Worm (Caenorhabditis elegans) whole organism, L2 larva: Measurements from ENCODE around the gene fbxb-38.

Experiments
- C34F6.9 ChIP-seq: fragments of 150-350 bp; optimal IDR thresholded peaks from 2 replicates; lab custom pipeline; 2014; ENCODE audit warnings: missing biosample characterization, missing genetic modification characterization
- F13H6.1 ChIP-seq: sonication (generic microtip); optimal IDR thresholded peaks from 2 replicates; lab custom pipeline; 2016; ENCODE audit warnings: missing genetic modification characterization, missing compliant biosample characterization
- R02D3.7 ChIP-seq: fragments of 150-350 bp; optimal IDR thresholded peaks from 2 replicates; lab custom pipeline; 2014; ENCODE audit warnings: missing biosample characterization, missing genetic modification characterization
- Y55F3AM.14 ChIP-seq: fragments of 200-800 bp; sonication (Bioruptor generic); optimal IDR thresholded peaks from 2 replicates; lab custom pipeline; 2018; ENCODE audit warnings: mild to moderate bottlenecking, missing genetic modification characterization, missing compliant biosample characterization
- alr-1 ChIP-seq: fragments of 150-350 bp; optimal IDR thresholded peaks from 2 replicates; lab custom pipeline; 2014; ENCODE audit warnings: missing biosample characterization, missing genetic modification characterization
- aly-2 ChIP-seq: fragments of 150-350 bp; optimal IDR thresholded peaks from 2 replicates; lab custom pipeline; 2014; ENCODE audit warnings: missing biosample characterization, missing genetic modification characterization
- blmp-1 ChIP-seq: sonication (generic microtip); optimal IDR thresholded peaks from 2 replicates; lab custom pipeline; 2017; ENCODE audit warnings: missing genetic modification characterization, mild to moderate bottlenecking, missing compliant biosample characterization, antibody characterized with exemption, moderate library complexity; ENCODE audit not compliant: insufficient read depth
- ceh-16 ChIP-seq: fragments of 150-350 bp; optimal IDR thresholded peaks from 2 replicates; lab custom pipeline; 2014; ENCODE audit warnings: missing biosample characterization, missing genetic modification characterization
- dmd-4 ChIP-seq: sonication (generic microtip); optimal IDR thresholded peaks from 2 replicates; lab custom pipeline; 2017; ENCODE audit warnings: missing biosample characterization, missing genetic modification characterization
- elt-1 ChIP-seq: fragments of 150-350 bp; optimal IDR thresholded peaks from 2 replicates; lab custom pipeline; 2014; ENCODE audit warnings: missing biosample characterization, missing genetic modification characterization
- fos-1 ChIP-seq: fragments of 150-350 bp; optimal IDR thresholded peaks from 2 replicates; lab custom pipeline; 2014; ENCODE audit warnings: missing biosample characterization, missing genetic modification characterization
- gmeb-1 ChIP-seq: fragments of 150-350 bp; optimal IDR thresholded peaks from 2 replicates; lab custom pipeline; 2014; ENCODE audit warnings: missing biosample characterization, missing genetic modification characterization
- lin-11 ChIP-seq: fragments of 150-350 bp; sonication (generic microtip); optimal IDR thresholded peaks from 2 replicates; lab custom pipeline; 2014; ENCODE audit warnings: missing biosample characterization, missing genetic modification characterization, inconsistent platforms, mixed read lengths
- lin-13 ChIP-seq: fragments of 150-350 bp; optimal IDR thresholded peaks from 2 replicates; lab custom pipeline; 2014; ENCODE audit warnings: missing biosample characterization, missing genetic modification reagents, missing genetic modification characterization
- lsy-2 ChIP-seq, 2 experiments: fragments of 150-350 bp in 1 of 2; sonication (generic microtip) in 1 of 2; optimal IDR thresholded peaks; 2 replicates each; lab custom pipeline; 2014 to 2017; ENCODE audit warnings: missing biosample characterization in 2 of 2, missing genetic modification characterization in 2 of 2
- mab-5 ChIP-seq: fragments of 150-350 bp; optimal IDR thresholded peaks from 2 replicates; lab custom pipeline; 2014; ENCODE audit warnings: missing biosample characterization, missing genetic modification characterization
- mbf-1 ChIP-seq: sonication (generic microtip); optimal IDR thresholded peaks from 2 replicates; lab custom pipeline; 2017; ENCODE audit warnings: missing biosample characterization, missing genetic modification characterization
- mdl-1 ChIP-seq, 2 experiments: fragments of 150-350 bp in 1 of 2; sonication (generic microtip) in 1 of 2; optimal IDR thresholded peaks; 2 replicates each; lab custom pipeline; 2017; ENCODE audit warnings: missing biosample characterization in 2 of 2, missing genetic modification characterization in 2 of 2
- nhr-10 ChIP-seq: sonication (generic microtip); optimal IDR thresholded peaks from 2 replicates; lab custom pipeline; 2017; ENCODE audit warnings: missing biosample characterization, missing genetic modification characterization
- nhr-11 ChIP-seq: fragments of 150-350 bp; optimal IDR thresholded peaks from 2 replicates; lab custom pipeline; 2014; ENCODE audit warnings: missing biosample characterization, missing genetic modification characterization
- nhr-12 ChIP-seq: fragments of 150-350 bp; optimal IDR thresholded peaks from 2 replicates; lab custom pipeline; 2014; ENCODE audit warnings: missing biosample characterization, missing genetic modification characterization
- nhr-129 ChIP-seq: fragments of 150-350 bp; optimal IDR thresholded peaks from 2 replicates; lab custom pipeline; 2014; ENCODE audit warnings: missing biosample characterization, missing genetic modification characterization
- nhr-23 ChIP-seq: fragments of 150-350 bp; optimal IDR thresholded peaks from 2 replicates; lab custom pipeline; 2014; ENCODE audit warnings: missing biosample characterization, missing genetic modification reagents, missing genetic modification characterization
- nhr-237 ChIP-seq: fragments of 150-350 bp; optimal IDR thresholded peaks from 2 replicates; lab custom pipeline; 2014; ENCODE audit warnings: missing biosample characterization, missing genetic modification characterization
- nhr-25 ChIP-seq: fragments of 150-350 bp; sonication (generic microtip); optimal IDR thresholded peaks from 3 replicates; lab custom pipeline; 2014; ENCODE audit warnings: missing biosample characterization, missing genetic modification characterization
- nhr-6 ChIP-seq: fragments of 150-350 bp; optimal IDR thresholded peaks from 2 replicates; lab custom pipeline; 2014; ENCODE audit warnings: missing biosample characterization, missing genetic modification characterization
- nhr-77 ChIP-seq: fragments of 150-350 bp; optimal IDR thresholded peaks from 2 replicates; lab custom pipeline; 2014; ENCODE audit warnings: missing biosample characterization, missing genetic modification characterization
- peb-1 ChIP-seq: fragments of 150-350 bp; optimal IDR thresholded peaks from 2 replicates; lab custom pipeline; 2014; ENCODE audit warnings: missing biosample characterization, missing genetic modification characterization
- skn-1 ChIP-seq: sonication (generic microtip); optimal IDR thresholded peaks from 2 replicates; lab custom pipeline; 2017; ENCODE audit warnings: missing biosample characterization, missing genetic modification characterization
- sma-3 ChIP-seq: sonication (generic microtip); optimal IDR thresholded peaks from 2 replicates; lab custom pipeline; 2016; ENCODE audit warnings: missing genetic modification reagents, missing genetic modification characterization, missing compliant biosample characterization
- sma-9 ChIP-seq, 2 experiments: fragments of 150-350 bp in 1 of 2; sonication (generic microtip) in 1 of 2; optimal IDR thresholded peaks; 2 replicates each; lab custom pipeline; 2014 to 2016; ENCODE audit warnings: missing genetic modification characterization in 2 of 2, mild to moderate bottlenecking in 1 of 2, missing biosample characterization in 1 of 2, missing compliant biosample characterization in 1 of 2, missing genetic modification reagents in 1 of 2, moderate library complexity in 1 of 2
- unc-55 ChIP-seq: fragments of 150-350 bp; sonication (generic microtip); optimal IDR thresholded peaks from 3 replicates; lab custom pipeline; 2014; ENCODE audit warnings: missing biosample characterization, missing genetic modification reagents, missing genetic modification characterization
- unc-62 ChIP-seq: fragments of 150-350 bp; optimal IDR thresholded peaks from 2 replicates; lab custom pipeline; 2014; ENCODE audit warnings: missing biosample characterization, missing genetic modification reagents, missing genetic modification characterization
- zag-1 ChIP-seq: fragments of 150-350 bp; optimal IDR thresholded peaks from 2 replicates; lab custom pipeline; 2014; ENCODE audit warnings: missing biosample characterization, missing genetic modification characterization
- ztf-1 ChIP-seq: fragments of 200-800 bp; sonication (Bioruptor generic); conservative IDR thresholded peaks from 2 replicates; pipeline ENCODE4 v1.3.6; 2022; ENCODE audit warnings: missing genetic modification characterization, missing compliant biosample characterization
- ztf-11 ChIP-seq: sonication (generic microtip); optimal IDR thresholded peaks from 2 replicates; lab custom pipeline; 2017; ENCODE audit warnings: missing biosample characterization, missing genetic modification characterization
- ztf-4 ChIP-seq: fragments of 150-350 bp; optimal IDR thresholded peaks from 2 replicates; lab custom pipeline; 2014; ENCODE audit warnings: missing biosample characterization, missing genetic modification characterization

fbxb-38 gene

DNA sequence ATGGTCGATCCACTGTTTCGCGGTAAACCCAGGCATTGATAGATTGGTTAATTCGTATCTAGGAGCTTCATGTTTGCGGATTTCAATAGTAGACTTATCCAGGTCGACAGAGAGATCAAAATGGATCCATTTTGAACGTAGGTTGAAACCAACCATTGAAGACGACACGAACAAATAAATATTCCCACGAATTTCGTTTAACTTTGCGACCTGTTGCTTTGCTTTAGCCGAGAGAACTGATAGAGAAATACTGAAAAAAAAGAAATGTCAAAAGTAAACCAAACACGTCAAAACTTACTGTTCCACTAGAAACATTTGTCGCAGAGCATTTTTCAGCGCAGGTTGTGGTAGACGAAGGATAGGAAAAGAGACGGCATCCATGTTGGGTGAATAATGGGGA is at the start of gene fbxb-38:
fbxb-38 (minus strand) TSS at position 390 of the 400 bp plus-strand sequence.
- TF ChIP-seq nhr-10 (tag; lab: Kevin White, UChicago), result no peak

DNA sequence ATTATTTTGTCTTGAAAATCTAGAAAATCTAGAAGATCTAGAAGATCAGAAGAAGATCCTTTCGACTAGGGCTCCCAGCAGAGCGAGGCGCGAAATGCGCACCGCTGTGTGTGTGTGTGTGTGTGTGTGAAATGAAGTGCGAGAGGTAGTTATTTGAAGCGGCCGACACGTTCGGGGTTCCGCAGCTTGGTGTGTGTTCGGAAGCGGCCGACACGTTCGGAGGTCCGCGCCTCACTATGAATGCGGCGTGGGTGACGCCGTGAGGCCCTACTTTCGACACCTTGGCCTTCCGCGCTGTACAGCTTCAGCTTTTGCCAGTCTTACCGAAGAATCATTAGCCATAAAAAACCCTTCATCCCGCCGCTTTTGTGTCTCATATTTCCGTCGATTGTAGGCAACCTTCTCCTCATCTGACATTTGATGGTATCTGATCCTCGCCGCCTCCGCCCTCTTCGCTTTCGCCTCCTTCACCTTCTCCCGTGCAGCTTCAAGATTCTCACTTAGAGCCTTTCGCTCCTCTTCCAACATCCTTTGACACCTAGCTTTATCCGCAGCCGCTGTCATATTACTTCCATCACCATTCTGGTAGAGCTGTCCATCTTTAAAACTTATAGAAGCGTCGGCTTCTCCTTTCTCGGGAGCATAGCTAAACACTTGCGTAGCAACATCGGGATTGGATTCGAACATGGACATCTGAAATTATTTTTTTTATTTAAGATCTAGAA is 48.5 kb upstream of the fbxb-38 start:
- no peak for TF ChIP-seq zag-1
- TF ChIP-seq nhr-237 (tag; lab: Kevin White, UChicago), result no peak
- no peak for TF ChIP-seq fos-1 (tag; lab: Kevin White, UChicago)
- TF ChIP-seq nhr-129 (tag; lab: Kevin White, UChicago), result no peak
- no peak for TF ChIP-seq ztf-4 (tag; lab: Kevin White, UChicago)
- no peak for TF ChIP-seq mdl-1 (tag; optimal IDR thresholded peaks at IDR 0.05; lab: Kevin White, UChicago)
- no peak for TF ChIP-seq nhr-11 (tag; lab: Kevin White, UChicago)
- no peak for TF ChIP-seq aly-2 (tag; lab: Kevin White, UChicago)
- no peak for TF ChIP-seq sma-3 (GFP tag; lab: Kevin White, UChicago)
- no peak for TF ChIP-seq Y55F3AM.14 (GFP tag; lab: Kevin White, UChicago)
- no peak for TF ChIP-seq lin-11 (tag; lab: Kevin White, UChicago)
- TF ChIP-seq ztf-11 (tag; lab: Kevin White, UChicago), result no peak
- TF ChIP-seq dmd-4 (tag; lab: Kevin White, UChicago), result no peak
- no peak for TF ChIP-seq unc-55 (GFP tag; lab: Kevin White, UChicago)
- no peak for TF ChIP-seq alr-1 (tag; lab: Kevin White, UChicago)
- TF ChIP-seq C34F6.9 (tag; lab: Kevin White, UChicago), result no peak
- TF ChIP-seq elt-1, result no peak
- TF ChIP-seq blmp-1 (tag; lab: Kevin White, UChicago), result no peak
- TF ChIP-seq peb-1 (tag; lab: Kevin White, UChicago), result no peak

ce11 chrII:2215512-2215911 is 46.9 kb upstream of the fbxb-38 start:
- no peak for TF ChIP-seq lsy-2 (tag; optimal IDR thresholded peaks at IDR 0.05; lab: Kevin White, UChicago)
- no peak for TF ChIP-seq fos-1 (tag; lab: Kevin White, UChicago)
- no peak for TF ChIP-seq dmd-4 (tag; lab: Kevin White, UChicago)
- no peak for TF ChIP-seq sma-9 (GFP tag; optimal IDR thresholded peaks at IDR 0.05; lab: Kevin White, UChicago)
- TF ChIP-seq sma-9 (tag; optimal IDR thresholded peaks at IDR 0.05; lab: Kevin White, UChicago), result no peak
- no peak for TF ChIP-seq sma-3 (GFP tag; lab: Kevin White, UChicago)
- TF ChIP-seq nhr-23 (tag; lab: Kevin White, UChicago), result no peak
- TF ChIP-seq skn-1 (tag; lab: Kevin White, UChicago), result no peak
- no peak for TF ChIP-seq blmp-1 (tag; lab: Kevin White, UChicago)
- no peak for TF ChIP-seq ceh-16
- no peak for TF ChIP-seq nhr-25
- TF ChIP-seq elt-1, result no peak
- no peak for TF ChIP-seq R02D3.7 (tag; lab: Kevin White, UChicago)
- no peak for TF ChIP-seq lin-13 (GFP tag; lab: Kevin White, UChicago)
- TF ChIP-seq ztf-1 (GFP tag; lab: Robert Waterston, UW), result no peak
- no peak for TF ChIP-seq nhr-12 (tag; lab: Kevin White, UChicago)
- no peak for TF ChIP-seq nhr-6
- no peak for TF ChIP-seq nhr-77
- TF ChIP-seq zag-1, result no peak

DNA sequence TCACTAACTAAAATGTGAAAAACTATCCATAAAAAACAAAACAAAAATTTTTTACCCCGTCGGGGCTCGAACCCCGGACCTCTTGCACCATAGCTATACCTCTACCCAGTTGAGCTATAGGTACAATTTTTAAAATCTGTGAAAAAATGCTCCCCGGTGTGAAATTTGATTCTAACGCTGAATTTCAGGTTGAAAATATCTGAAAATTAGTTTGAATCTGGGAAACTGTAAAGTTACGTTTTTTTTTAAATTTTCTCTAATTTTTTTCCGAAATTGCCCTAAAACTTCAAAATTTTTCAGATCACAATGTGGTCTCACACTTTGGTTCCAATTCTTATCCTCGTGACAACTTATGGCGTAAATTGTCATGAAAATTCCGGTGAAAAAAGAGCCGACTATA is 39.2 kb upstream of the fbxb-38 start, which contains the start of gene Y59C2A.1:
Y59C2A.1 (plus strand) TSS at position 301 of the 400 bp plus-strand sequence.
- no peak for TF ChIP-seq zag-1

DNA sequence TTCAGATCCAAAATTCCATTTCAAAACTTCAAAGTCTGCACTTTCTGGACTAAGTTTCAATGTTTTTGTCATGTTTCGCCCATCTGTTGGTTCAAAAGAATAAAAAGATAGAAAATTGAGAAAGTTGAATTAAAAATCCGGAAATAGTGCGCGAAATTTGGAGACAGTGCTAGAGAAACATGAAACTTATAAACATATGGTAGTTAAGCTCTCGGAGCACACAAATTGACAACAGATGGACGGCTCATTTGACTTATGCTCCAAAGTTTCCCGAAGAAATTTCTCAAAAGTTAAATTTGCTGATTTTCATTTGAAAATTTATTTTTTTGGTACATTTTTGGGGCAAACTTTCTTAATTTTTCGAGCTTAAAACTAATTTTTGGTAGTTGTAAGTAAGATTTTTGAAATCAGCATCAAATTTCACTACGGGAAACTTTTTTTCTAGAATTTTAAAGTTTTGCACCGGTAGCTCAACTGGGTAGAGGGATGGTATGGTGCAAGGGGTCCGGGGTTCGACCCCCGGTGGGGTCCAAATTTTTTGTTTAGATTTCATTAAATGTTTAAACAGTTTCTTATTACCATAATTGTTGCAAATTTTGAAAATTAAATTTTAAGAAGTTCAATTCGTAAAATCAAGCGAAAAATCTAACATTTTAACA is 37.6 kb upstream of the fbxb-38 start:
- TF ChIP-seq ztf-4 (tag; lab: Kevin White, UChicago), result no peak
- no peak for TF ChIP-seq unc-62
- TF ChIP-seq mbf-1 (tag; lab: Kevin White, UChicago), result no peak
- no peak for TF ChIP-seq aly-2 (tag; lab: Kevin White, UChicago)
- no peak for TF ChIP-seq mdl-1 (tag; optimal IDR thresholded peaks at IDR 0.05; lab: Kevin White, UChicago)
- TF ChIP-seq R02D3.7 (tag; lab: Kevin White, UChicago), result no peak
- no peak for TF ChIP-seq nhr-129 (tag; lab: Kevin White, UChicago)
- no peak for TF ChIP-seq nhr-77
- TF ChIP-seq mab-5 (tag; lab: Kevin White, UChicago), result no peak
- no peak for TF ChIP-seq nhr-10 (tag; lab: Kevin White, UChicago)
- TF ChIP-seq ztf-1 (GFP tag; lab: Robert Waterston, UW), result no peak
- TF ChIP-seq zag-1, result no peak
- TF ChIP-seq F13H6.1 (tag; lab: Kevin White, UChicago), result no peak
- no peak for TF ChIP-seq ztf-11 (tag; lab: Kevin White, UChicago)
- TF ChIP-seq sma-3 (GFP tag; lab: Kevin White, UChicago), result no peak
- TF ChIP-seq gmeb-1, result no peak
- TF ChIP-seq elt-1, result no peak
- no peak for TF ChIP-seq nhr-12 (tag; lab: Kevin White, UChicago)
- TF ChIP-seq, all 48 proteins: peak for 0
